Worm (Caenorhabditis elegans) whole organism, young adult: ENCODE data around the gene fkb-3.

Source experiments
- K12H6.12 ChIP-seq: fragments of 200-800 bp; sonication (Bioruptor generic); optimal IDR thresholded peaks from 2 replicates; lab custom pipeline; 2018; ENCODE audit warnings: mild to moderate bottlenecking, missing genetic modification characterization, missing compliant biosample characterization
- ets-4 ChIP-seq: fragments of 200-800 bp; sonication (Bioruptor generic); optimal IDR thresholded peaks from 2 replicates; lab custom pipeline; 2018; ENCODE audit warnings: mild to moderate bottlenecking, missing genetic modification characterization, missing compliant biosample characterization
- fkh-3 ChIP-seq: sonication (generic microtip); optimal IDR thresholded peaks from 2 replicates; lab custom pipeline; 2016; ENCODE audit warnings: mild to moderate bottlenecking, missing genetic modification characterization, missing compliant biosample characterization
- nfya-2 ChIP-seq: fragments of 200-800 bp; sonication (Bioruptor generic); IDR thresholded peaks from 2 replicates; pipeline ENCODE4 v1.3.6; 2022; ENCODE audit warnings: missing genetic modification reagents, missing genetic modification characterization, missing compliant biosample characterization
- nhr-27 ChIP-seq: fragments of 200-800 bp; sonication (Bioruptor generic); optimal IDR thresholded peaks from 2 replicates; lab custom pipeline; 2018; ENCODE audit warnings: mild to moderate bottlenecking, missing genetic modification characterization, moderate library complexity, missing compliant biosample characterization
- nhr-80 ChIP-seq: sonication (generic microtip); optimal IDR thresholded peaks from 2 replicates; lab custom pipeline; 2016; ENCODE audit warnings: missing genetic modification characterization, missing compliant biosample characterization
- pbrm-1 ChIP-seq: fragments of 200-800 bp; sonication (Bioruptor generic); IDR thresholded peaks from 2 replicates; pipeline ENCODE4 v1.3.6; 2022; ENCODE audit warnings: missing genetic modification reagents, missing genetic modification characterization, missing compliant biosample characterization

ce11 chrV:7274992-7275391 is 50.0 kb downstream of the fkb-3 start, which contains the start of gene C13A2.10:
- TF ChIP-seq nhr-80 (tag; lab: Kevin White, UChicago) (no peak), nhr-27 (no peak), nfya-2 (GFP tag; lab: Robert Waterston, UW) (no peak), pbrm-1 (GFP tag; lab: Robert Waterston, UW) (no peak), fkh-3 (tag; lab: Kevin White, UChicago) (no peak), K12H6.12 (no peak), ets-4 (GFP tag; lab: Kevin White, UChicago) (no peak)
